Worm (Caenorhabditis elegans): ENCODE results near the gene F49C5.9.

- TF ChIP-seq hnd-1 (tag; optimal IDR thresholded peaks at IDR 0.05) (no peak), ama-1 (optimal IDR thresholded peaks at IDR 0.05) (no peak), ceh-13 (GFP tag; optimal IDR thresholded peaks at IDR 0.05) (no peak), hmg-4 (GFP tag; optimal IDR thresholded peaks at IDR 0.05) (no peak)
Measured at ce11 chrII:12580952-12581351, 36.5 kb upstream of the F49C5.9 start, which contains the start of gene clec-4.
